Worm (Caenorhabditis elegans): Measurements from ENCODE around the gene Y7A5A.7.

Y7A5A.7 gene

DNA sequence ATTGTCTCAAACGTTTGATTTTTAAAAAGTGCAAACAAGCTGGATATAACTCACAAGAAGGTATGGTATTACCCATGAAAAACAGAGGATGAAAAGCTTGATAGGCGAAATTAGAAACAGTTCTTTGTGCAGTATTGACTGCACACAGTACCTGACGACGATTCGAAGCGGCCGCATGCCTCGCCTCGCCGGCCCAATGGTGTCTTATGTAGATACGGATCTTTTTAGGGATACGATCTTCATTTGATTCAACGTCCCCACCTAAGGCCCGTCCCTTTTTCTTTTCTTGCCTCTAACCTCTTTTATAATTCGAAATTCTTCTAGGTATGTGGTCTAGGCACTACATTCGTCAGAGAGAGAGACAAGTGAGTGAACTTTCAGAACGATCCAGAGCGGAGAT lies 37.8 kb downstream of the Y7A5A.7 start, which contains the start of gene bus-17:
TSS of gene bus-17 (minus strand) at position 208 of the 400 bp plus-strand sequence.
- TF ChIP-seq flt-1 (GFP tag; IDR thresholded peaks at IDR 0.05) (no peak), hnd-1 (tag; optimal IDR thresholded peaks at IDR 0.05) (no peak), pes-1 (GFP tag; IDR thresholded peaks at IDR 0.05) (no peak), F13C5.2 (tag; optimal IDR thresholded peaks at IDR 0.05) (no peak), ceh-13 (GFP tag; optimal IDR thresholded peaks at IDR 0.05) (no peak)

DNA sequence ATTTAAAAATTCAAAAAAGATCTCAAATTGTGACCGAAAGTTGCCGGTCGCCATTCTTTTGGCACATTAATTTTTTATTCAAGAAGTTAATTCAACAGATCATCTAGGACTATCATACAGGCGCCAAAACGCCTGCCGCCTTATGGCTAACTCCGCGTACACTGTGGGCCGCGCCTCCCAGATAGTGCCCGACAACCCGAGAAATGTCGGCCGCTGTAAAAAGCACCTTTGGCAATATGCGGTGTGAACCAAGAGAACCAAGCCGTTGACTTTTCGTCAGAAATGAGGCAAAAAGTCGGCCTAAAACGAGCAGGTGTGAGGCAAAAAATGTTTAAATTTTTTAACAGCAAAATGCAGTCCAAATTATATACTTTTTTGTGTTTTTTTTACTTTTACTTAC lies 44.8 kb downstream of the Y7A5A.7 start:
- TF ChIP-seq ceh-13 (GFP tag; optimal IDR thresholded peaks at IDR 0.05) (no peak), F13C5.2 (tag; optimal IDR thresholded peaks at IDR 0.05) (no peak), flt-1 (GFP tag; IDR thresholded peaks at IDR 0.05) (no peak), aly-1 (tag; optimal IDR thresholded peaks at IDR 0.05) (no peak), hnd-1 (tag; optimal IDR thresholded peaks at IDR 0.05) (no peak), B0310.2 (tag; optimal IDR thresholded peaks at IDR 0.05) (no peak), hmg-4 (GFP tag; optimal IDR thresholded peaks at IDR 0.05) (no peak), tra-4 (tag; optimal IDR thresholded peaks at IDR 0.05) (no peak), pes-1 (GFP tag; IDR thresholded peaks at IDR 0.05) (no peak), hmbx-1 (tag; optimal IDR thresholded peaks at IDR 0.05) (no peak), ama-1 (optimal IDR thresholded peaks at IDR 0.05) (no peak), tbx-11 (GFP tag; IDR thresholded peaks at IDR 0.05) (no peak), ceh-36 (tag; optimal IDR thresholded peaks at IDR 0.05) (no peak), sea-1 (GFP tag; conservative IDR thresholded peaks at IDR 0.05) (no peak), tbx-37 (GFP tag; conservative IDR thresholded peaks at IDR 0.05) (no peak), ets-7 (tag; optimal IDR thresholded peaks at IDR 0.05) (no peak), scrt-1 (GFP tag; IDR thresholded peaks at IDR 0.05) (no peak)

DNA sequence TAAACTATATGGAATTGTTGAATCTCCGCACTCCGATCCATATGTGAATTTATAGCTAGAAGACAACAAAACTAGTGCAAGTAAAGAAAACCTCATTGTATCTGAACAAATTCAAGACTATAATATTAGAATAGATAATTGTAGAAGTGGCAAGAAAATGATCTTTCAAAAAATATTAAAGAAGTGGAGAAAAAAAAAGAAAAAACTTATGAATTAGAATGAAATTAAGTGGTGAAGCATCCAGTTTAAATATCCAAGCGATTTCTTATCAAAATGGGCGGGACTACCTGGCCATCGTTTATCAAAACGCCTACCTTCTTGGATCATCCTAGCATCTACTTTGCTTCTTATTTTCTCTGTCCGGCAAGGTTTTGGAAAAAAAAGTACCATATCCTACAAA lies 46.8 kb downstream of the Y7A5A.7 start, which contains the start of gene wrt-4:
TSS of gene wrt-4 (minus strand) at position 101 of the 400 bp plus-strand sequence.
- no peak for TF ChIP-seq flt-1 (GFP tag; IDR thresholded peaks at IDR 0.05)
- TF ChIP-seq ceh-36 (tag; optimal IDR thresholded peaks at IDR 0.05), result no peak
- TF ChIP-seq hmbx-1 (tag; optimal IDR thresholded peaks at IDR 0.05), result no peak
- no peak for TF ChIP-seq ama-1 (optimal IDR thresholded peaks at IDR 0.05)
- TF ChIP-seq F13C5.2 (tag; optimal IDR thresholded peaks at IDR 0.05), result no peak
- TF ChIP-seq hmg-4 (GFP tag; optimal IDR thresholded peaks at IDR 0.05), result no peak
- no peak for TF ChIP-seq tbx-37 (GFP tag; conservative IDR thresholded peaks at IDR 0.05)
- no peak for TF ChIP-seq tra-4 (tag; optimal IDR thresholded peaks at IDR 0.05)
- no peak for TF ChIP-seq pes-1 (GFP tag; IDR thresholded peaks at IDR 0.05)
- TF ChIP-seq tbx-11 (GFP tag; IDR thresholded peaks at IDR 0.05), result no peak
- TF ChIP-seq ets-7 (tag; optimal IDR thresholded peaks at IDR 0.05), result no peak
- no peak for TF ChIP-seq sea-1 (GFP tag; conservative IDR thresholded peaks at IDR 0.05)
- no peak for TF ChIP-seq scrt-1 (GFP tag; IDR thresholded peaks at IDR 0.05)
- TF ChIP-seq ceh-13 (GFP tag; optimal IDR thresholded peaks at IDR 0.05), result no peak
- no peak for TF ChIP-seq B0310.2 (tag; optimal IDR thresholded peaks at IDR 0.05)

Data from whole organism, early embryonic.